Worm (Caenorhabditis elegans): ENCODE measurements around the gene sfxn-5.

sfxn-5 gene

DNA sequence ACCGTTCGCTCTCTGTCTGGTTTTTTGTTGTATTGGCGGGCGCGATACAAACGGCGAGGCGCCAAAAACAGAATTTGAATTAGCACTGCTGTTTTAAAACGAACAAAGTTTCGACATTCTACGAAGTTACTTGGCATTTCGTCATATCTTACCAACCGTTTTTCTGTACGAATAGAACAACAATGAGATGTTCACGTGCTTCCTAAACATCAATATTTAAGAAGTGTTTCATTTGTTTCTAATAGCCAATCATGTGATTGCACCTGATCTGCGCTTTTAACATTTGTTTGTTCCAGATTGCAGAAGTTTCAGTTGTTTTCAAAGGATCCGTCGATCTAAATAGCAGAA lies 24.2 kb upstream of the sfxn-5 start:
- TF ChIP-seq drap-1 (GFP tag; optimal IDR thresholded peaks at IDR 0.05) = no peak

DNA sequence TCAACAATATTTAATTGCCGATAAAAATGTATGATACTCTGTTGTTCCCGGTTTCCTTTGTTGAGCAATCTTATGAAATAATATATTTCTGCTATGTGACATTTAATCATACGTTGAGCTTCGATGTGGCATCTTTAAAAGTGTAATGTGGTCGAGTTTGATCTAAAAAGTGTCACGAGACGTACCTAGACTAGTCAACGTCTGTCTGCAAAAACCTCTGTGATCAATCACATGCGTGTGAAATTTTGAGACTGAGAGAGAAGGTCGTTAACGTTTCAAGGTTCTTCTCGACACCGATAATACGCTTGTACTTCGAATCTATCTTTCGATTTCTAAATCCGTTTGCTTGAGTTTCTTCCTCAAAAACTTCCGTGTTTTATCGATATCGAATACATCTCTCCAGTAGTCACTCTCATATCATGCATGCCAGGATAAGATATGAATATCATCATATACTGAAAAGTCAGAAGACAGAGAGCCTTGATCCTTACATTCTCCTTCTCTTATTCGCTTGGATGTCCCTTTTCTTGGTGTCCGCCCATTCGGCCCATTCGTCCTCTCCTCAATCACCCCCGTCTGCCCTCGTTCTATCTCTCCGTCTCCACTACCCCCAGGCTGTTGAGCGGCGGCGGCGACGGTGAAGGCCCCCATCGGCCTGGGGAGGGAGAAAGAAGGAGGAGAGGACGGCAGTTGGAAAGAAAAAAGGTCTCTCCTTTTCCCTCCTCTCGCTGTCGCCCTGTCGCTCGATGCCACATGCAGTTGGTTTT lies 23.6 kb upstream of the sfxn-5 start:
- TF ChIP-seq unc-120 (tag; optimal IDR thresholded peaks at IDR 0.05; ENCODE audit: poor library complexity, severe bottlenecking) (peak; percentile 89), lin-32 (GFP tag; optimal IDR thresholded peaks at IDR 0.05) (peak; percentile 9), sem-2 (GFP tag; optimal IDR thresholded peaks at IDR 0.05) (peak; percentile 34), sptf-1 (tag; optimal IDR thresholded peaks at IDR 0.05) (peak; percentile 71), M03D4.4 (tag; optimal IDR thresholded peaks at IDR 0.05) (peak; percentile 46), tbx-8 (GFP tag; optimal IDR thresholded peaks at IDR 0.05) (peak; percentile 22), lsy-2 (tag; optimal IDR thresholded peaks at IDR 0.05) (peak; percentile 17), drap-1 (GFP tag; optimal IDR thresholded peaks at IDR 0.05) (peak; percentile 51), unc-39 (tag; optimal IDR thresholded peaks at IDR 0.05) (no peak), unc-62 (GFP tag; optimal IDR thresholded peaks at IDR 0.05) (no peak), ham-2 (GFP tag; optimal IDR thresholded peaks at IDR 0.05) (peak; percentile 66), nhr-28 (tag; optimal IDR thresholded peaks at IDR 0.05) (no peak), mep-1 (tag; optimal IDR thresholded peaks at IDR 0.05) (peak; percentile 61), mab-5 (tag; optimal IDR thresholded peaks at IDR 0.05) (no peak), zip-8 (tag; optimal IDR thresholded peaks at IDR 0.05) (no peak), nhr-2 (tag; optimal IDR thresholded peaks at IDR 0.05) (no peak), mls-2 (tag; optimal IDR thresholded peaks at IDR 0.05) (peak; percentile 66), cnd-1 (tag; optimal IDR thresholded peaks at IDR 0.05) (peak; percentile 16), ceh-43 (GFP tag; optimal IDR thresholded peaks at IDR 0.05) (no peak), hlh-1 (tag; optimal IDR thresholded peaks at IDR 0.05) (peak; percentile 22), nhr-76 (tag; optimal IDR thresholded peaks at IDR 0.05) (no peak)

DNA sequence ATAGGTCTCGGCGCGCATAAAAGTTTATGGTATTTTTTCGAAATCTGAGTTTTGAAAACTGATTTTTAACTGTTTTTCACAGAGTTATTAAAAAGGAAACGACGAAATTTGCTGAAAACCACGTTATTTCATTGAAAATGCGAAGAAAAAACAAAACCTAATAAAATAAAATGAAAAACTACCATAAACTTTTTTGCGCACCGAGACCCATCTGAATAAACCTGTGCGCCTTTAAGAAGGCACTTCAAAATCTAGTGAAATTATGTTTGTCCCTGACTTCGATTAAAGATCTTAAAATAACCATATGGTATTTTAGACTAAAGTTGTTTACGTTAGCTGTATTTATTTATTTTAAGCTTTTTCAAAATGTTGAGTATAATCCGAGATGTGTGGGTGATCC lies 22.9 kb upstream of the sfxn-5 start:
- no peak for TF ChIP-seq nhr-76 (tag; optimal IDR thresholded peaks at IDR 0.05)
- no peak for TF ChIP-seq zip-8 (tag; optimal IDR thresholded peaks at IDR 0.05)
- TF ChIP-seq flh-1 (GFP tag; optimal IDR thresholded peaks at IDR 0.05) = no peak
- no peak for TF ChIP-seq nhr-28 (tag; optimal IDR thresholded peaks at IDR 0.05)
- no peak for TF ChIP-seq unc-120 (tag; optimal IDR thresholded peaks at IDR 0.05; ENCODE audit: poor library complexity, severe bottlenecking)
- no peak for TF ChIP-seq unc-39 (tag; optimal IDR thresholded peaks at IDR 0.05)
- TF ChIP-seq elt-3 (tag; optimal IDR thresholded peaks at IDR 0.05) = no peak
- no peak for TF ChIP-seq ceh-43 (GFP tag; optimal IDR thresholded peaks at IDR 0.05)
- TF ChIP-seq snpc-4 (tag; optimal IDR thresholded peaks at IDR 0.05) = no peak
- TF ChIP-seq ham-2 (GFP tag; optimal IDR thresholded peaks at IDR 0.05) = no peak
- no peak for TF ChIP-seq sptf-1 (tag; optimal IDR thresholded peaks at IDR 0.05)
- TF ChIP-seq lsy-2 (tag; optimal IDR thresholded peaks at IDR 0.05) = no peak
- TF ChIP-seq hlh-1 (tag; optimal IDR thresholded peaks at IDR 0.05) = no peak
- TF ChIP-seq mep-1 (tag; optimal IDR thresholded peaks at IDR 0.05) = no peak
- no peak for TF ChIP-seq lin-13 (tag; optimal IDR thresholded peaks at IDR 0.05)
- TF ChIP-seq cnd-1 (tag; optimal IDR thresholded peaks at IDR 0.05) = no peak
- TF ChIP-seq ces-1 (GFP tag; optimal IDR thresholded peaks at IDR 0.05) = no peak
- no peak for TF ChIP-seq nhr-12 (tag; optimal IDR thresholded peaks at IDR 0.05)
- no peak for TF ChIP-seq drap-1 (GFP tag; optimal IDR thresholded peaks at IDR 0.05)

DNA sequence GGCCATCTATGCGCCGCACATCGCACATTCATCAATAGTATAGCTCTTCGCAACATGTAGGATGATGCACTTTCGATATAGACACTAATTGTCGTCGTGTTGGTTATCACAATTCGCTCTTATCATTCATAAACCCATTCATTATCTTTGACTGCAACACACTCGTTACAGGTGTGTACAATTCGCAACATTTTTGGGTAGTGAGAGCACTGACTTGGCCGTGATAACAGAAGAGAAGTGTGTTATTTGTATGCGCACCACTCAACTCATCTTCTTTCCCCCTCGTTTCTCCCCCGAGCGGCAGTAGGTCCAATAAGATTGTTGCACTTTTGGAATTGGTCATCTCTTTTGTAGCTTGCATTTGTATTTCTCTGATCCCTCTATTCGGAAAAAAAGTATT lies 22.4 kb upstream of the sfxn-5 start:
- TF ChIP-seq nhr-2 (tag; optimal IDR thresholded peaks at IDR 0.05) (peak; percentile 67), flh-1 (GFP tag; optimal IDR thresholded peaks at IDR 0.05) (no peak), unc-120 (tag; optimal IDR thresholded peaks at IDR 0.05; ENCODE audit: poor library complexity, severe bottlenecking) (no peak), ceh-83 (GFP tag; optimal IDR thresholded peaks at IDR 0.05) (no peak)

DNA sequence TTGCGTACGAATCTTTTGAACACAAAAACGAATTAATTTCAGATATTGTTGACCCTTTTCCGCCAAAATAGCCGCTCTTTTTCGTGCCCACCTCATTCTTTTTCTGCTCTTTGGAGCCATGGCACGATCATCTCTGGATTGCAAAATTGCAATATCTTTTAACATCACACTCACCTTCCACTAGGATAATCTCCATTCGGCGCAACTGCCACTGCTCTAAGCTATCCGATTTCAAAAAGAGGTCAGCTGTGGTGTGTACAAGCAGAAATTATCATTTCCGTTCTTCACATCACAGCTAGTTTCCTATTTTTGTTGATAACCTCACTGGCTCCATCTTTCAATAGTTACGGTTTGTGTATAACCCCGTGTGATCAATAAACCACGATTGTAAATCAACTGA lies 21.8 kb upstream of the sfxn-5 start:
- TF ChIP-seq unc-120 (tag; optimal IDR thresholded peaks at IDR 0.05; ENCODE audit: poor library complexity, severe bottlenecking) (peak; percentile 22), cnd-1 (tag; optimal IDR thresholded peaks at IDR 0.05) (no peak), hlh-1 (tag; optimal IDR thresholded peaks at IDR 0.05) (peak; percentile 90)

DNA sequence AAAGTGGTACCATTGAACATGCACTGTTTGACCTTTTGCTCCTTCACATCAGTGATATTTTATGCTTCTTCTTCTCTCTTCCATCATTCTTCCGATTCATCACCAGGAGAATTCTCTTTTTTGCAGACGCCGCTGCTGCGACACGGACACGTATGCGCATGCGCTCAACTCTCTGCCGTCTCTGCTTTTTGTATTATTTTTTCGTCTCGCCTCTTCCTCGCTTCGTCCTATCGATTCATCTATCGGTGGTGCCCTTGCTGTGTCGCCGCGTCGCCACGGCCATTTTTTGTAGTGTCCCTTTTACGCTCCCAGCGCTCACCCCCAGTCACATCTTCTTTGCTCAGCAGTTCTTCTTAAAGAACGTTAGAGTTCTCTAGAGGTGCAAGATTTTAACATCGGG lies 21.3 kb upstream of the sfxn-5 start:
- TF ChIP-seq ham-2 (GFP tag; optimal IDR thresholded peaks at IDR 0.05) = no peak
- TF ChIP-seq unc-120 (tag; optimal IDR thresholded peaks at IDR 0.05; ENCODE audit: poor library complexity, severe bottlenecking) = no peak
- TF ChIP-seq sem-2 (GFP tag; optimal IDR thresholded peaks at IDR 0.05) = no peak
- TF ChIP-seq nhr-237 (tag; optimal IDR thresholded peaks at IDR 0.05) = no peak
- TF ChIP-seq ces-1 (GFP tag; optimal IDR thresholded peaks at IDR 0.05) = no peak
- no peak for TF ChIP-seq mep-1 (tag; optimal IDR thresholded peaks at IDR 0.05)
- TF ChIP-seq blmp-1 (tag; optimal IDR thresholded peaks at IDR 0.05) = no peak
- no peak for TF ChIP-seq ceh-83 (GFP tag; optimal IDR thresholded peaks at IDR 0.05)
- no peak for TF ChIP-seq ceh-43 (GFP tag; optimal IDR thresholded peaks at IDR 0.05)
- no peak for TF ChIP-seq nhr-12 (tag; optimal IDR thresholded peaks at IDR 0.05)
- no peak for TF ChIP-seq unc-62 (GFP tag; optimal IDR thresholded peaks at IDR 0.05)
- no peak for TF ChIP-seq flh-1 (GFP tag; optimal IDR thresholded peaks at IDR 0.05)
- TF ChIP-seq nhr-2 (tag; optimal IDR thresholded peaks at IDR 0.05) = no peak
- TF ChIP-seq drap-1 (GFP tag; optimal IDR thresholded peaks at IDR 0.05) = no peak

Data from whole organism, mixed stage, embryonic.